Worm (Caenorhabditis elegans): ENCODE measurements around the gene cpn-2.

cpn-2 gene

DNA sequence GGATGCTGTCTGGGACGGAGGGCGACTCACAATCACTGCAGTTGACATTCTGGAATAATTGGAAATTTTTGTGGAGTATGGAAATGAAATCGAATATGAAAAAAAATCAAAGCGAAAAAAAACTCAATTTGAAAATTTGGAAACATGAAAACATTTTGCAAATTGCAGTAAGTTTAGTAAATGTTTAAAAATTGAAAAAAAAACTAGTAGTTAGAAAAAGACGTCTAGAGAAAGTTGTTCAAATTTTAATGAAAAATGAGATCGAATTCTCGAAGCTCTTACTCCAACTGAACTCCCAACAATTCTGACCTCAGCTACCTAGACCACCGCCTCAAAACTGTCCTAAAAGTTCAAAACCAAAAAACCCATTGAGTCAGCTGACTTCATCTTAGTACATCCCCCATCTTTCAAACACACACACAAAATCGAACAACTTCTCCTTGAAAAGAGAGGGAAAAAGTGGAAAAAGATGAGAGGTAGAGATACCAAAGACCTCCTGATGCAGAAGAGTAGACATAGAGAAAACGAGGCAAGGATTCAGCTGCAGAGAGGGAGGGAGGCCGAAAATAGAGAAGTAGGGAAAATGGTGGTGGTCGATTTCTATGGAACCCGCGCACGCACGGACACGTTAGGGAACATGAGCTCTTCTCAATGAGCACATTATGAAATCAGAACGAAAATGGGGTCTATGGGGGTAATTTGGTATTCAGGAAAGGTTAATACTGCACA, 14.4 kb upstream of the cpn-2 start, which contains the start of gene K01A2.10 (continued):
- TF ChIP-seq ztf-4 (tag; optimal IDR thresholded peaks at IDR 0.05), result no peak
- peak; percentile 39 to 56 for TF ChIP-seq lin-35 (GFP tag; optimal IDR thresholded peaks at IDR 0.05)
- no peak for TF ChIP-seq nhr-84 (tag; optimal IDR thresholded peaks at IDR 0.05)
- TF ChIP-seq efl-1 (optimal IDR thresholded peaks at IDR 0.05), result peak; percentile 37 to 49
- TF ChIP-seq efl-1 (GFP tag; optimal IDR thresholded peaks at IDR 0.05 in 1 of 2), result peak; percentile 38 to 93
- TF ChIP-seq elt-2 (tag; optimal IDR thresholded peaks at IDR 0.05), result no peak
- peak; percentile 69 for TF ChIP-seq nhr-71 (tag; optimal IDR thresholded peaks at IDR 0.05)
- peak; percentile 47 for TF ChIP-seq fos-1 (tag; optimal IDR thresholded peaks at IDR 0.05)
- TF ChIP-seq ces-1 (GFP tag; optimal IDR thresholded peaks at IDR 0.05), result no peak
- TF ChIP-seq unc-30 (tag; optimal IDR thresholded peaks at IDR 0.05), result no peak
- no peak for TF ChIP-seq lin-15B (tag; optimal IDR thresholded peaks at IDR 0.05)
- TF ChIP-seq rnt-1 (tag; optimal IDR thresholded peaks at IDR 0.05), result peak; percentile 65
- peak; percentile 93 for TF ChIP-seq lin-14 (GFP tag; optimal IDR thresholded peaks at IDR 0.05)
- peak; percentile 13 for TF ChIP-seq ama-1 (optimal IDR thresholded peaks at IDR 0.05)
- TF ChIP-seq swsn-7 (tag; optimal IDR thresholded peaks at IDR 0.05), result peak; percentile 37
- no peak for TF ChIP-seq nhr-77 (tag; optimal IDR thresholded peaks at IDR 0.05)
- TF ChIP-seq jun-1 (tag; optimal IDR thresholded peaks at IDR 0.05), result no peak
- TF ChIP-seq lir-3 (tag; optimal IDR thresholded peaks at IDR 0.05; ENCODE audit: poor library complexity), result no peak
- TF ChIP-seq vab-15 (tag; optimal IDR thresholded peaks at IDR 0.05), result no peak
- TF ChIP-seq snu-23 (GFP tag; optimal IDR thresholded peaks at IDR 0.05), result peak; percentile 70
- TF ChIP-seq egl-13 (tag; optimal IDR thresholded peaks at IDR 0.05), result no peak
- TF ChIP-seq ceh-82 (tag; optimal IDR thresholded peaks at IDR 0.05), result peak; percentile 3 to 58 (median 17)
- TF ChIP-seq egl-27 (tag; optimal IDR thresholded peaks at IDR 0.05), result no peak
- TF ChIP-seq nhr-28 (tag; optimal IDR thresholded peaks at IDR 0.05), result no peak
- TF ChIP-seq Y116A8C.19 (tag; optimal IDR thresholded peaks at IDR 0.05; ENCODE audit: borderline replicate concordance), result no peak
- TF ChIP-seq efl-3 (GFP tag; optimal IDR thresholded peaks at IDR 0.05), result no peak
- TF ChIP-seq nhr-11 (tag; optimal IDR thresholded peaks at IDR 0.05), result no peak
- TF ChIP-seq hlh-4 (tag; optimal IDR thresholded peaks at IDR 0.05), result no peak
- TF ChIP-seq zag-1 (tag; optimal IDR thresholded peaks at IDR 0.05), result no peak
- no peak for TF ChIP-seq ceh-90 (tag; optimal IDR thresholded peaks at IDR 0.05)
- peak; percentile 24 for TF ChIP-seq C16A3.4 (tag; optimal IDR thresholded peaks at IDR 0.05)
- peak; percentile 56 for TF ChIP-seq skn-1 (tag; optimal IDR thresholded peaks at IDR 0.05)
- TF ChIP-seq ztf-11 (tag; optimal IDR thresholded peaks at IDR 0.05), result no peak
- TF ChIP-seq fkh-10 (GFP tag; optimal IDR thresholded peaks at IDR 0.05), result no peak
- TF ChIP-seq dpl-1 (GFP tag; optimal IDR thresholded peaks at IDR 0.05), result peak; percentile 5 to 60 (median 55)
- peak; percentile 63 for TF ChIP-seq nhr-20 (tag; optimal IDR thresholded peaks at IDR 0.05)
- no peak for TF ChIP-seq ets-5 (GFP tag; IDR thresholded peaks at IDR 0.05)
- TF ChIP-seq aha-1 (tag; optimal IDR thresholded peaks at IDR 0.05), result no peak
- TF ChIP-seq C34B4.2 (tag; optimal IDR thresholded peaks at IDR 0.05), result no peak
- TF ChIP-seq mef-2 (tag; optimal IDR thresholded peaks at IDR 0.05), result no peak
- TF ChIP-seq isw-1 (GFP tag; IDR thresholded peaks at IDR 0.05), result no peak
- peak; percentile 17 for TF ChIP-seq lin-13 (GFP tag; optimal IDR thresholded peaks at IDR 0.05)

DNA sequence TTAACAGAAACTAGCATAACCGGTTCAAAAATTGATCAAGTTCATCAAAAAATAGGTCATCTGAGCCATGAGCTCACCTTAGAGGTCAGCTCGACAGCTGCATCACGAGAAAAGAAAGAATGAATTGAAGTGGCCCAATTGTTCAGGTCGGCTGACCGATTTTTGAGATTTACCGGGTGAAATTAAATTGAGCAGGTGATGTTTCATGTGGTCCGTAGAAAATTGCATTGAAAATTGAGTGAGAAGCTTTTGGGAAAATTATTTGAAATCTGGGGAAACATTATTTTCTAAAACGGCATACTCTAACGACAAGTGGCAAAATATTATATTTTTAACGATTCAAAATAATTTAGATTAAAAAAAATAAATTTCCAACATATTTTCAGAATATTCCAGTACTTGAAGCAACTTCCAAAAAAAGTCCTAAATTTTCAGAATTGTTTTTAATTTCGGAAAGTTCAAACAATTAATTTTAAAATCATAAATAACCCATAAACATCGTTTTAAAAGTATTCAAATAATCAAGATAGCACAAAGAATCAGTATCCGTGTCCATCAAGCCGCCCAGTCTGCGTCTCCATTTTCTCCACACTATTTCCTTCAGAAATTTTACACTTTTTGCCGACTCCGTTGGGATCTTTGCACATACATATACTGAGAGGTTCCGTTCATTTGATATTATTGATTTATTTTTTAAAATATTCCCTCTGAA, 11.8 kb upstream of the cpn-2 start, which contains the start of gene sgcb-1:
Gene sgcb-1, plus strand, starts transcription at position 662 of the 712 bp plus-strand sequence.
- TF ChIP-seq unc-130 (tag; optimal IDR thresholded peaks at IDR 0.05) (peak; percentile 1), grh-1 (GFP tag; IDR thresholded peaks at IDR 0.05) (no peak), lin-14 (GFP tag; optimal IDR thresholded peaks at IDR 0.05) (peak; percentile 20), ztf-4 (tag; optimal IDR thresholded peaks at IDR 0.05) (no peak), rnt-1 (tag; optimal IDR thresholded peaks at IDR 0.05) (peak; percentile 50), efl-1 (optimal IDR thresholded peaks at IDR 0.05) (no peak), efl-1 (GFP tag; optimal IDR thresholded peaks at IDR 0.05 in 1 of 2) (peak in 1 of 2 experiments; percentile 86), nhr-71 (tag; optimal IDR thresholded peaks at IDR 0.05) (peak; percentile 28), nhr-11 (tag; optimal IDR thresholded peaks at IDR 0.05) (no peak)
